Fruit fly (Drosophila melanogaster) whole organism, wandering third instar larva: Measurements from ENCODE around the gene Ca-beta.

ENCODE experiments used
- Dfd ChIP-seq: fragments of >200 bp; optimal IDR thresholded peaks from 2 replicates; lab custom pipeline; 2017; ENCODE audit warnings: missing biosample characterization, missing genetic modification characterization
- Dif ChIP-seq: fragments of 200-275, 200-300 bp; sonication (Bioruptor generic); optimal IDR thresholded peaks from 2 replicates; lab custom pipeline; 2018; ENCODE audit warnings: missing biosample characterization, missing genetic modification characterization; ENCODE audit not compliant: partially characterized antibody
- Mio ChIP-seq: sonication (Bioruptor generic); optimal IDR thresholded peaks from 2 replicates; lab custom pipeline; 2016; ENCODE audit warnings: missing biosample characterization, missing genetic modification characterization
- Myc ChIP-seq: fragments of >200 bp; optimal IDR thresholded peaks from 2 replicates; lab custom pipeline; 2017
- OdsH ChIP-seq: fragments of 200-800 bp; sonication (Bioruptor generic); optimal IDR thresholded peaks from 2 replicates; lab custom pipeline; 2016; ENCODE audit warnings: missing biosample characterization, mild to moderate bottlenecking, missing genetic modification characterization
- br ChIP-seq: fragments of 200-800 bp; sonication (Bioruptor generic); optimal IDR thresholded peaks from 2 replicates; lab custom pipeline; 2016; ENCODE audit warnings: missing biosample characterization, missing genetic modification characterization
- h ChIP-seq: fragments of 200-800 bp; sonication (Bioruptor generic); optimal IDR thresholded peaks from 3 replicates; lab custom pipeline; 2016; ENCODE audit warnings: missing biosample characterization, mild to moderate bottlenecking, missing genetic modification characterization
- woc ChIP-seq: sonication (Bioruptor generic); optimal IDR thresholded peaks from 2 replicates; lab custom pipeline; 2016; ENCODE audit warnings: missing biosample characterization, mild to moderate bottlenecking, missing genetic modification characterization

- TF ChIP-seq Dif (GFP tag; lab: Kevin White, UChicago) (no peak), h (GFP tag; lab: Kevin White, UChicago) (peak; percentile 39), br (GFP tag; lab: Kevin White, UChicago) (no peak), woc (GFP tag; lab: Kevin White, UChicago) (no peak), Mio (GFP tag; lab: Kevin White, UChicago) (no peak), OdsH (GFP tag; lab: Kevin White, UChicago) (peak; percentile 74), Dfd (GFP tag; lab: Kevin White, UChicago) (no peak), Myc (no peak)
These were observed 21.2 kb downstream of the Ca-beta start for dm6 chr2L:11182148-11182593.
